Fruit fly (Drosophila melanogaster) whole organism, embryonic: ENCODE data around the gene Cad89D.
A peak's percentile ranks its signal among the peaks of the same experiment; 100 is the strongest.

Source experiments
- Abd-B ChIP-seq: fragments of 200-800 bp; sonication (Bioruptor generic); optimal IDR thresholded peaks from 2 replicates; lab custom pipeline; 2018; ENCODE audit warnings: missing biosample characterization, mild to moderate bottlenecking, missing genetic modification characterization, moderate library complexity
- Atf-2 ChIP-seq: fragments of 200-800 bp; sonication (Bioruptor generic); optimal IDR thresholded peaks from 2 replicates; lab custom pipeline; 2016; ENCODE audit warnings: missing biosample characterization, missing genetic modification characterization
- CG10267 ChIP-seq: fragments of 200-800 bp; sonication (Bioruptor generic); optimal IDR thresholded peaks from 2 replicates; lab custom pipeline; 2018; ENCODE audit warnings: missing biosample characterization, mild to moderate bottlenecking, missing genetic modification characterization, moderate library complexity
- CG10321 ChIP-seq: fragments of 200-800 bp; sonication (Bioruptor generic); IDR thresholded peaks from 2 replicates; pipeline ENCODE4 v1.3.6; 2022; ENCODE audit warnings: missing biosample characterization, missing genetic modification characterization
- CG10543 ChIP-seq: fragments of 200-800 bp; sonication (Bioruptor generic); optimal IDR thresholded peaks from 3 replicates; lab custom pipeline; 2017; ENCODE audit warnings: missing biosample characterization, mild to moderate bottlenecking, missing genetic modification characterization, moderate library complexity
- CG11093 ChIP-seq: fragments of 200-800 bp; sonication (Bioruptor generic); IDR thresholded peaks from 3 replicates; pipeline ENCODE4 v1.3.6; 2022; ENCODE audit warnings: missing biosample characterization, missing genetic modification characterization
- CG13287 ChIP-seq: fragments of 200-800 bp; sonication (Bioruptor generic); IDR thresholded peaks from 2 replicates; pipeline ENCODE4 v1.3.6; 2022; ENCODE audit warnings: missing biosample characterization, missing genetic modification characterization; ENCODE audit not compliant: partially characterized antibody
- CG16779 ChIP-seq: fragments of 200-800 bp; sonication (Bioruptor generic); IDR thresholded peaks from 2 replicates; pipeline ENCODE4 v1.3.6; 2022; ENCODE audit warnings: missing biosample characterization, missing genetic modification characterization
- CG17912 ChIP-seq: fragments of 200-800 bp; sonication (Bioruptor generic); optimal IDR thresholded peaks from 2 replicates; lab custom pipeline; 2018; ENCODE audit warnings: missing biosample characterization, mild to moderate bottlenecking, missing genetic modification characterization
- CG2202 ChIP-seq: fragments of 200-800 bp; sonication (Bioruptor generic); optimal IDR thresholded peaks from 2 replicates; lab custom pipeline; 2018; ENCODE audit warnings: missing biosample characterization, mild to moderate bottlenecking, missing genetic modification characterization
- CG31441 ChIP-seq: fragments of 200-800 bp; sonication (Bioruptor generic); IDR thresholded peaks from 2 replicates; pipeline ENCODE4 v1.3.6; 2022; ENCODE audit warnings: missing biosample characterization, missing genetic modification characterization
- CG33557 ChIP-seq: fragments of 200-800 bp; sonication (Bioruptor generic); optimal IDR thresholded peaks from 2 replicates; lab custom pipeline; 2019; ENCODE audit warnings: missing biosample characterization, mild to moderate bottlenecking, missing genetic modification characterization, moderate library complexity
- CG34422 ChIP-seq: fragments of 200-800 bp; sonication (Bioruptor generic); IDR thresholded peaks from 3 replicates; pipeline ENCODE4 v1.3.6; 2022; ENCODE audit warnings: missing biosample characterization, missing genetic modification characterization
- CG3847 ChIP-seq: fragments of 200-800 bp; sonication (Bioruptor generic); IDR thresholded peaks from 2 replicates; pipeline ENCODE4 v1.3.6; 2022; ENCODE audit warnings: missing biosample characterization, missing genetic modification characterization
- CG4328 ChIP-seq: fragments of 200-800 bp; sonication (Bioruptor generic); optimal IDR thresholded peaks from 3 replicates; lab custom pipeline; 2017; ENCODE audit warnings: missing biosample characterization, missing genetic modification reagents, missing genetic modification characterization
- CG6791 ChIP-seq: fragments of 200-800 bp; sonication (Bioruptor generic); IDR thresholded peaks from 3 replicates; pipeline ENCODE4 v1.3.6; 2022; ENCODE audit warnings: missing biosample characterization, missing genetic modification characterization; ENCODE audit not compliant: partially characterized antibody
- CG8281 ChIP-seq: fragments of 200-800 bp; sonication (Bioruptor generic); optimal IDR thresholded peaks from 2 replicates; lab custom pipeline; 2018; ENCODE audit warnings: missing biosample characterization, mild to moderate bottlenecking, missing genetic modification characterization, moderate library complexity
- CG8924 ChIP-seq: fragments of 200-800 bp; optimal IDR thresholded peaks from 3 replicates; lab custom pipeline; 2019; ENCODE audit warnings: missing biosample characterization, mild to moderate bottlenecking, missing genetic modification characterization, moderate library complexity
- CG9817 ChIP-seq: fragments of 200-800 bp; sonication (Bioruptor generic); optimal IDR thresholded peaks from 2 replicates; lab custom pipeline; 2018; ENCODE audit warnings: missing biosample characterization, mild to moderate bottlenecking, missing genetic modification characterization, moderate library complexity
- CG9876 ChIP-seq: fragments of 200-800 bp; sonication (Bioruptor generic); optimal IDR thresholded peaks from 2 replicates; lab custom pipeline; 2016; ENCODE audit warnings: missing biosample characterization, missing genetic modification characterization
- Camta ChIP-seq: fragments of 200-800 bp; sonication (Bioruptor generic); optimal IDR thresholded peaks from 2 replicates; lab custom pipeline; 2016; ENCODE audit warnings: missing biosample characterization, missing genetic modification characterization
- Eip74EF ChIP-seq, 2 experiments: fragments of 200-800 bp in 1 of 2; fragments of >200 bp in 1 of 2; sonication (Bioruptor generic) in 1 of 2; optimal IDR thresholded peaks; 2 replicates each; lab custom pipeline; 2017 to 2019; ENCODE audit warnings: missing biosample characterization in 2 of 2, missing genetic modification characterization in 2 of 2, mild to moderate bottlenecking in 1 of 2, moderate library complexity in 1 of 2
- Fer1 ChIP-seq: fragments of 200-800 bp; sonication (Bioruptor generic); optimal IDR thresholded peaks from 2 replicates; lab custom pipeline; 2017; ENCODE audit warnings: missing biosample characterization, mild to moderate bottlenecking, missing genetic modification characterization
- HLH3B ChIP-seq: fragments of 200-800 bp; sonication (Bioruptor generic); IDR thresholded peaks from 2 replicates; pipeline ENCODE4 v1.3.6; 2022; ENCODE audit warnings: missing biosample characterization, missing genetic modification characterization
- Hand ChIP-seq: fragments of 200-800 bp; sonication (Bioruptor generic); optimal IDR thresholded peaks from 2 replicates; lab custom pipeline; 2017; ENCODE audit warnings: mild to moderate bottlenecking, missing biosample characterization, missing genetic modification reagents, missing genetic modification characterization
- Hr51 ChIP-seq, 2 experiments: fragments of 200-800 bp; sonication (Bioruptor generic); optimal IDR thresholded peaks; 2 replicates in 1 of 2; 3 replicates in 1 of 2; lab custom pipeline; 2016 to 2018; ENCODE audit warnings: missing biosample characterization in 2 of 2, missing genetic modification characterization in 2 of 2, mild to moderate bottlenecking in 1 of 2, moderate library complexity in 1 of 2
- Mes4 ChIP-seq: fragments of 200-800 bp; sonication (Bioruptor generic); optimal IDR thresholded peaks from 2 replicates; lab custom pipeline; 2016; ENCODE audit warnings: missing biosample characterization, missing genetic modification characterization
- NK7.1 ChIP-seq: fragments of 200-800 bp; sonication (Bioruptor generic); optimal IDR thresholded peaks from 3 replicates; lab custom pipeline; 2016; ENCODE audit warnings: missing biosample characterization, missing genetic modification characterization
- Rfx ChIP-seq: fragments of 200-800 bp; sonication (Bioruptor generic); IDR thresholded peaks from 2 replicates; pipeline ENCODE4 v1.3.6; 2022; ENCODE audit warnings: missing biosample characterization, missing genetic modification characterization
- Trl ChIP-seq, 3 experiments: fragments of >200 bp in 2 of 3; fragments of 200-800 bp in 1 of 3; sonication (Bioruptor generic) in 1 of 3; optimal IDR thresholded peaks; 2 replicates in 1 of 3; 3 replicates in 2 of 3; lab custom pipeline; 2016 to 2017; ENCODE audit warnings: missing biosample characterization in 1 of 3, missing genetic modification characterization in 1 of 3
- amos ChIP-seq: fragments of 200-800 bp; sonication (Bioruptor generic); IDR thresholded peaks from 2 replicates; pipeline ENCODE4 v1.3.6; 2022; ENCODE audit warnings: missing biosample characterization, missing genetic modification characterization; ENCODE audit not compliant: partially characterized antibody
- bab2 ChIP-seq: fragments of 200-800 bp; sonication (Bioruptor generic); optimal IDR thresholded peaks from 2 replicates; lab custom pipeline; 2016; ENCODE audit warnings: missing biosample characterization, missing genetic modification characterization
- bowl ChIP-seq: fragments of 200-800 bp; sonication (Bioruptor generic); IDR thresholded peaks from 2 replicates; pipeline ENCODE4 v1.3.6; 2022; ENCODE audit warnings: missing biosample characterization, missing genetic modification characterization
- cas ChIP-seq: fragments of 200-800 bp; sonication (Bioruptor generic); IDR thresholded peaks from 2 replicates; pipeline ENCODE4 v1.3.6; 2022; ENCODE audit warnings: missing biosample characterization, missing genetic modification characterization
- chif ChIP-seq, 2 experiments: fragments of 200-800 bp; sonication (Bioruptor generic); optimal IDR thresholded peaks; 3 replicates each; lab custom pipeline; 2016; ENCODE audit warnings: missing biosample characterization in 2 of 2, missing genetic modification characterization in 2 of 2
- esg ChIP-seq: fragments of 200-800 bp; sonication (Bioruptor generic); conservative IDR thresholded peaks from 2 replicates; pipeline ENCODE4 v1.3.6; 2022; ENCODE audit warnings: missing biosample characterization, missing genetic modification characterization
- eyg ChIP-seq: fragments of 200-800 bp; sonication (Bioruptor generic); optimal IDR thresholded peaks from 3 replicates; lab custom pipeline; 2016; ENCODE audit warnings: missing biosample characterization, missing genetic modification characterization
- fd64A ChIP-seq: fragments of 200-800 bp; sonication (Bioruptor generic); optimal IDR thresholded peaks from 3 replicates; lab custom pipeline; 2018; ENCODE audit warnings: missing biosample characterization, mild to moderate bottlenecking, missing genetic modification characterization
- h ChIP-seq: fragments of >200 bp; optimal IDR thresholded peaks from 2 replicates; lab custom pipeline; 2017
- her ChIP-seq: fragments of 200-800 bp; sonication (Bioruptor generic); optimal IDR thresholded peaks from 2 replicates; lab custom pipeline; 2016; ENCODE audit warnings: missing biosample characterization, missing genetic modification characterization
- insv ChIP-seq, 2 experiments: fragments of 200-800 bp; sonication (Bioruptor generic); optimal IDR thresholded peaks; 3 replicates each; lab custom pipeline; 2016 to 2018; ENCODE audit warnings: missing biosample characterization in 2 of 2, missing genetic modification characterization in 2 of 2
- jing ChIP-seq: fragments of 200-800 bp; sonication (Bioruptor generic); optimal IDR thresholded peaks from 2 replicates; lab custom pipeline; 2018; ENCODE audit warnings: missing biosample characterization, mild to moderate bottlenecking, missing genetic modification characterization
- lov ChIP-seq, 2 experiments: fragments of 200-800 bp in 1 of 2; fragments of >200 bp in 1 of 2; sonication (Bioruptor generic) in 1 of 2; IDR thresholded peaks in 1 of 2; optimal IDR thresholded peaks in 1 of 2; 2 replicates in 1 of 2; 3 replicates in 1 of 2; pipeline versions ENCODE4 v1.3.6 to Lab custom; 2017 to 2022; ENCODE audit warnings: missing biosample characterization in 1 of 2, missing genetic modification characterization in 1 of 2
- oc ChIP-seq: fragments of 200-800 bp; sonication (Bioruptor generic); optimal IDR thresholded peaks from 2 replicates; lab custom pipeline; 2018; ENCODE audit warnings: missing biosample characterization, mild to moderate bottlenecking, missing genetic modification characterization, moderate library complexity
- org-1 ChIP-seq: fragments of 200-800 bp; sonication (Bioruptor generic); optimal IDR thresholded peaks from 2 replicates; lab custom pipeline; 2017; ENCODE audit warnings: missing biosample characterization, missing genetic modification characterization
- sima ChIP-seq: fragments of 200-800 bp; sonication (Bioruptor generic); optimal IDR thresholded peaks from 2 replicates; lab custom pipeline; 2016; ENCODE audit warnings: missing biosample characterization, missing genetic modification characterization
- slp2 ChIP-seq: fragments of 200-800 bp; sonication (Bioruptor generic); optimal IDR thresholded peaks from 2 replicates; lab custom pipeline; 2016; ENCODE audit warnings: missing biosample characterization, missing genetic modification characterization
- ttk ChIP-seq: fragments of 200-800 bp; sonication (Bioruptor generic); IDR thresholded peaks from 2 replicates; pipeline ENCODE4 v2.1.2; 2022; ENCODE audit warnings: missing biosample characterization, missing genetic modification characterization
- zf30C ChIP-seq: fragments of 200-800 bp; sonication (Bioruptor generic); optimal IDR thresholded peaks from 3 replicates; lab custom pipeline; 2018; ENCODE audit warnings: missing biosample characterization, mild to moderate bottlenecking, missing genetic modification characterization
- zfh2 ChIP-seq: fragments of 200-800 bp; sonication (Bioruptor generic); optimal IDR thresholded peaks from 2 replicates; lab custom pipeline; 2016; ENCODE audit warnings: missing biosample characterization, missing genetic modification characterization

The Cad89D gene

dm6 chr3R:16524178-16524577, 29.0 kb upstream of the Cad89D start (continued):
- TF ChIP-seq bowl (GFP tag; lab: Robert Waterston, UW) (peak; percentile 11; the same call in 1 of the 2 replicates), Abd-B (peak; percentile 35), Rfx (GFP tag; lab: Robert Waterston, UW) (no peak), CG10267 (tag; lab: Kevin White, UChicago) (peak; percentile 84), Camta (peak; percentile 46), CG33557 (no peak), CG11093 (GFP tag; lab: Robert Waterston, UW) (peak; percentile 54; the same call in 1 of the 3 replicates), ttk (GFP tag; lab: Robert Waterston, UW) (peak; percentile 83), CG10543 (no peak), CG10321 (no peak), slp2 (no peak), HLH3B (peak; percentile 93), CG13287 (GFP tag; lab: Robert Waterston, UW) (no peak), Mes4 (GFP tag; lab: Kevin White, UChicago) (no peak), org-1 (GFP tag; lab: Kevin White, UChicago) (no peak), CG9876 (GFP tag; lab: Kevin White, UChicago) (no peak), Fer1 (peak; percentile 1), oc (peak; percentile 64), NK7.1 (GFP tag; lab: Kevin White, UChicago) (peak; percentile 32), CG3847 (GFP tag; lab: Robert Waterston, UW) (no peak), CG6791 (no peak), CG9817 (tag; lab: Kevin White, UChicago) (peak; percentile 38), CG31441 (GFP tag; lab: Robert Waterston, UW) (peak; percentile 92), CG34422 (GFP tag; lab: Robert Waterston, UW) (peak; percentile 66; the same call in 2 of the 3 replicates), amos (GFP tag; lab: Robert Waterston, UW) (no peak), zfh2 (no peak), CG8924 (tag; lab: Kevin White, UChicago) (peak; percentile 45), her (GFP tag; lab: Kevin White, UChicago) (no peak), CG8281 (tag; lab: Kevin White, UChicago) (peak; percentile 49), zf30C (GFP tag; lab: Kevin White, UChicago) (peak; percentile 10), Atf-2 (GFP tag; lab: Kevin White, UChicago) (no peak), eyg (peak; percentile 21), lov (optimal IDR thresholded peaks at IDR 0.05; lab: Kevin White, UChicago) (no peak), lov (GFP tag; IDR thresholded peaks at IDR 0.05; lab: Robert Waterston, UW) (peak; percentile 62; the same call in 1 of the 3 replicates), Trl (optimal IDR thresholded peaks at IDR 0.05; lab: Kevin White, UChicago) (no peak), Trl (GFP tag; optimal IDR thresholded peaks at IDR 0.05; lab: Kevin White, UChicago) (peak; percentile 22), CG16779 (GFP tag; lab: Robert Waterston, UW) (no peak), CG17912 (GFP tag; lab: Kevin White, UChicago) (no peak), Hr51 (GFP tag; optimal IDR thresholded peaks at IDR 0.05; lab: Kevin White, UChicago) (peak in 1 of 2 experiments; percentile 66), bab2 (no peak), jing (GFP tag; lab: Kevin White, UChicago) (peak; percentile 33), insv (GFP tag; optimal IDR thresholded peaks at IDR 0.05; lab: Kevin White, UChicago) (no peak), esg (GFP tag; lab: Robert Waterston, UW) (peak; percentile 74), Hand (GFP tag; lab: Kevin White, UChicago) (no peak), chif (GFP tag; optimal IDR thresholded peaks at IDR 0.05; lab: Kevin White, UChicago) (peak; percentile 27 to 48), cas (no peak), sima (GFP tag; lab: Kevin White, UChicago) (no peak), CG4328 (GFP tag; lab: Kevin White, UChicago) (peak; percentile 11), Eip74EF (GFP tag; optimal IDR thresholded peaks at IDR 0.05; lab: Kevin White, UChicago) (peak in 1 of 2 experiments; percentile 71), CG2202 (tag; lab: Kevin White, UChicago) (no peak), fd64A (GFP tag; lab: Kevin White, UChicago) (no peak), h (no peak)
